Worm (Caenorhabditis elegans) whole organism, midembryonic: ENCODE measurements around the gene chil-8.
"Not testable (repeated sequence)": the region's sequence is repeated elsewhere in the genome, so short reads cannot be mapped to it uniquely, and the experiment has no call there.

Experiments used
- T22C8.4 ChIP-seq: fragments of 200-800 bp; sonication (Bioruptor generic); IDR thresholded peaks from 2 replicates; pipeline ENCODE4 v1.3.6; 2022; ENCODE audit warnings: missing genetic modification characterization, missing compliant biosample characterization
- cog-1 ChIP-seq: sonication (generic microtip); optimal IDR thresholded peaks from 2 replicates; lab custom pipeline; 2016; ENCODE audit warnings: missing genetic modification characterization, missing compliant biosample characterization
- flt-1 ChIP-seq: fragments of 200-800 bp; sonication (Bioruptor generic); IDR thresholded peaks from 2 replicates; pipeline ENCODE4 v1.3.6; 2022; ENCODE audit warnings: missing genetic modification characterization, missing compliant biosample characterization
- klf-2 ChIP-seq: fragments of 200-800 bp; sonication (Bioruptor generic); conservative IDR thresholded peaks from 2 replicates; pipeline ENCODE4 v1.3.6; 2022; ENCODE audit warnings: missing genetic modification reagents, missing genetic modification characterization, missing compliant biosample characterization
- med-1 ChIP-seq: sonication (generic microtip); optimal IDR thresholded peaks from 2 replicates; lab custom pipeline; 2017; ENCODE audit warnings: missing genetic modification characterization, mild to moderate bottlenecking, missing compliant biosample characterization, antibody characterized with exemption, missing genetic modification reagents; ENCODE audit not compliant: insufficient read depth
- ref-1 ChIP-seq: fragments of 200-800 bp; sonication (Bioruptor generic); conservative IDR thresholded peaks from 2 replicates; pipeline ENCODE4 v1.3.6; 2022; ENCODE audit warnings: missing genetic modification reagents, missing genetic modification characterization, missing compliant biosample characterization
- tab-1 ChIP-seq: fragments of 200-800 bp; sonication (Bioruptor generic); IDR thresholded peaks from 2 replicates; pipeline ENCODE4 v1.3.6; 2022; ENCODE audit warnings: missing genetic modification characterization, missing compliant biosample characterization
- ztf-23 ChIP-seq: fragments of 200-800 bp; sonication (Bioruptor generic); IDR thresholded peaks from 2 replicates; pipeline ENCODE4 v1.3.6; 2022; ENCODE audit warnings: missing genetic modification reagents, missing genetic modification characterization, missing compliant biosample characterization
- ztf-29 ChIP-seq: fragments of 200-800 bp; sonication (Bioruptor generic); IDR thresholded peaks from 2 replicates; pipeline ENCODE4 v1.3.6; 2022; ENCODE audit warnings: missing genetic modification reagents, missing genetic modification characterization, missing compliant biosample characterization

The chil-8 gene

ce11 chrII:9871061-9871460, 1.8 kb downstream of the chil-8 start, which contains the start of gene chil-7:
Gene chil-7 (minus strand): TSS chrII:9871172.
- no peak for TF ChIP-seq T22C8.4
- TF ChIP-seq ref-1 (GFP tag; lab: Robert Waterston, UW) = no peak
- no peak for TF ChIP-seq med-1 (GFP tag; lab: Kevin White, UChicago)
- TF ChIP-seq ztf-29 = no peak
- TF ChIP-seq flt-1 (GFP tag; lab: Robert Waterston, UW) = no peak
- no peak for TF ChIP-seq cog-1 (tag; lab: Kevin White, UChicago)
- TF ChIP-seq tab-1 = no peak
- no peak for TF ChIP-seq klf-2 (GFP tag; lab: Robert Waterston, UW)
- no peak for TF ChIP-seq ztf-23 (GFP tag; lab: Robert Waterston, UW)

DNA sequence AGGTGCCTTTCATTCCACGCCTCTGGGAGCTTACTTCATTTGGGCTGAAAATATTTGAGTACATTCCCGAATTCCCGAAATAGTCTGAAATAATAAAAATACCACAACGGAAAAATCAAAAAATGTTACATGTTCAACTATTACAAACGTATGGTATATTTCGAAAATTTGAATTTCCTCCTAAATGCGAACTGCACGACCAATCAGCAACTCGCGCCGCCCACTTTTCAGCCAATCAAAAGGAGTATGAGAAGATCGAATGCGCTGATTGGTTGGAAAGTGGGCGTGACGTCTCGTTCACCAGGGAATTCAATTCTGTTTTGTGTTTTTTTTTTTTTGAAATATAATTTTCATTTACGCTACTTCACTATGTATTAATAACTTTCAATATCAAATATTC, 4.2 kb downstream of the chil-8 start, which contains the start of gene old-1:
Gene old-1, minus strand, starts transcription at position 50 of the 400 bp plus-strand sequence.
- TF ChIP-seq flt-1 (GFP tag; lab: Robert Waterston, UW) (no peak), klf-2 (GFP tag; lab: Robert Waterston, UW) (no peak), ztf-23 (GFP tag; lab: Robert Waterston, UW) (no peak), ztf-29 (no peak), cog-1 (tag; lab: Kevin White, UChicago) (no peak), med-1 (GFP tag; lab: Kevin White, UChicago) (no peak), T22C8.4 (no peak), ref-1 (GFP tag; lab: Robert Waterston, UW) (no peak)

- TF ChIP-seq T22C8.4 (no peak), ref-1 (GFP tag; lab: Robert Waterston, UW) (no peak), klf-2 (GFP tag; lab: Robert Waterston, UW) (no peak), cog-1 (tag; lab: Kevin White, UChicago) (no peak), ztf-23 (GFP tag; lab: Robert Waterston, UW) (no peak)
Observed at ce11 chrII:9868207-9868606, 4.7 kb downstream of the chil-8 start.

DNA sequence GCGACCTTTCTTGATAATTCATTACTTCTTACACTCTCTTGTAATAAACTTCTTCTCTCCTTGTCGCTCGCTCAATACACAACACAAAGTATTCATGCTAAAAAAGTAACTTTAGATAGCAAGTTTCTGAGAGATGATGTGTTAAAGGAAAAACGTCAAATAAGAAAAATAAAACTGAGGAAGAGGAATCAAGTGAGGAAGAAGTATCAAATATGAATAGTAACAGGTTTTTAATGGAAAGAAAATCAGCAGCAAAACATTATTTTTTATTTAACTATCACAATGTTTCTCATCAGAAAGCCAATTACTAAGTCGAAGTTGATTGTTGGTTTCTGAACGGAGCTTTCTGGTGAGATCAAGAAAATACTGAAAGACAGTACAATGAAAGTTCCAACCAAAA, 6.5 kb downstream of the chil-8 start, which contains the start of gene chil-1:
Gene chil-1, minus strand, starts transcription at position 101 of the 400 bp plus-strand sequence.
- TF ChIP-seq ztf-23 (GFP tag; lab: Robert Waterston, UW); tab-1; med-1 (GFP tag; lab: Kevin White, UChicago): not testable (repeated sequence)

- TF ChIP-seq klf-2 (GFP tag; lab: Robert Waterston, UW) = no peak
- no peak for TF ChIP-seq cog-1 (tag; lab: Kevin White, UChicago)
- no peak for TF ChIP-seq flt-1 (GFP tag; lab: Robert Waterston, UW)
Observed at ce11 chrII:9862147-9862546, 10.7 kb downstream of the chil-8 start, which contains the start of gene C08H9.18. Gene C08H9.18 (minus strand): TSS chrII:9862247.

- TF ChIP-seq ztf-23 (GFP tag; lab: Robert Waterston, UW) = no peak
- TF ChIP-seq tab-1 = no peak
- TF ChIP-seq flt-1 (GFP tag; lab: Robert Waterston, UW) = no peak
- TF ChIP-seq med-1 (GFP tag; lab: Kevin White, UChicago) = no peak
- no peak for TF ChIP-seq ref-1 (GFP tag; lab: Robert Waterston, UW)
- TF ChIP-seq ztf-29 = no peak
- TF ChIP-seq klf-2 (GFP tag; lab: Robert Waterston, UW) = no peak
- no peak for TF ChIP-seq T22C8.4
- no peak for TF ChIP-seq cog-1 (tag; lab: Kevin White, UChicago)
Observed at ce11 chrII:9861394-9861793, 11.5 kb downstream of the chil-8 start, which contains the start of gene chil-3. Gene chil-3 (minus strand): TSS chrII:9861494.

ce11 chrII:9859575-9859974, 13.3 kb downstream of the chil-8 start, which contains the start of gene chil-5:
Gene chil-5 (minus strand): TSS chrII:9859675.
- no peak for TF ChIP-seq tab-1
- no peak for TF ChIP-seq ztf-23 (GFP tag; lab: Robert Waterston, UW)
- no peak for TF ChIP-seq cog-1 (tag; lab: Kevin White, UChicago)
- TF ChIP-seq ref-1 (GFP tag; lab: Robert Waterston, UW) = no peak
- TF ChIP-seq T22C8.4 = no peak
- TF ChIP-seq klf-2 (GFP tag; lab: Robert Waterston, UW) = no peak
- no peak for TF ChIP-seq ztf-29
- no peak for TF ChIP-seq flt-1 (GFP tag; lab: Robert Waterston, UW)

ce11 chrII:9857791-9858190, 15.1 kb downstream of the chil-8 start, which contains the start of gene chil-6:
Gene chil-6 (minus strand): TSS chrII:9857891.
- TF ChIP-seq ref-1 (GFP tag; lab: Robert Waterston, UW) = no peak
- no peak for TF ChIP-seq flt-1 (GFP tag; lab: Robert Waterston, UW)
- no peak for TF ChIP-seq med-1 (GFP tag; lab: Kevin White, UChicago)
- no peak for TF ChIP-seq ztf-23 (GFP tag; lab: Robert Waterston, UW)
- TF ChIP-seq cog-1 (tag; lab: Kevin White, UChicago) = no peak
- TF ChIP-seq ztf-29 = no peak
- TF ChIP-seq klf-2 (GFP tag; lab: Robert Waterston, UW) = no peak
- TF ChIP-seq T22C8.4 = no peak
- no peak for TF ChIP-seq tab-1

DNA sequence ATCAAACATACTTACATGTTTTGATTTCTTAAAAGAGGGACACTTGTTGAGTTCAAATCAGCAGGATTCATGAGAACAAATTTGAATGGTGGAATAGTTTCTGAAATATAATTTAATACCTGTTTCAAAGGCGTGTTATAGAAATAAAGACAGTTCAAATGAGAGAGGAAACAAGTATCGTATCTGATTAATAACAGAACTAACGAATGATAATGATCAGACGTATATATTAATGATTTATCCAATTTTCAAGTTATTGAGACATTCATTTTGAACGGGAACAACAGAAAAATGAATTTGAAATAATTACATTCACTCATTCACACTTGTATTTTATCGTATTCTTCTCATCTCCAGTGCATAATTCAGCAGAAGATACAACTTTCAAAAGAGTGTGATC, 17.2 kb downstream of the chil-8 start, which contains the start of gene chil-4:
Gene chil-4, minus strand, starts transcription at position 101 of the 400 bp plus-strand sequence.
- TF ChIP-seq ztf-29 = no peak
- TF ChIP-seq ztf-23 (GFP tag; lab: Robert Waterston, UW) = no peak
- no peak for TF ChIP-seq med-1 (GFP tag; lab: Kevin White, UChicago)
- no peak for TF ChIP-seq tab-1
- no peak for TF ChIP-seq klf-2 (GFP tag; lab: Robert Waterston, UW)
- no peak for TF ChIP-seq T22C8.4
- TF ChIP-seq flt-1 (GFP tag; lab: Robert Waterston, UW) = no peak
- no peak for TF ChIP-seq cog-1 (tag; lab: Kevin White, UChicago)
- TF ChIP-seq ref-1 (GFP tag; lab: Robert Waterston, UW) = no peak

DNA sequence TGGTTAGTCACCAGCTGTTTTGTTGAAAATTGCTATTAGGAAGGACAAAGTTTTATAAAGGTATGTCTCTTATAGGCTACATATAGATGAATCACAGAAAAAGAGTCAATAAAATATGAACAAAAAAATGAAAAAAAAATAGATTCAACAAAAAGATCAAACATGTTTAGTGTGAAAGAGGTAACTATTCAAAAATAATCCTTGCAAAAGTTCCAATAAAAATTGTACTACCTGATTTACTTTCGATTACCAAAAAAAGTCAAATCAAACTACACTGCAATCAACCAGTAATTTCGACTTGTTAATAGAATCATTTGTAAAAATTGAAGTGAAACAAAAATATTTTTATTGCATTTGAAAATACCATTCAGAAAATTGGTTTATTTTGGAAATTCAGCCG, 21.9 kb downstream of the chil-8 start, which contains the start of gene ZK938.10:
Gene ZK938.10, minus strand, starts transcription at position 101 of the 400 bp plus-strand sequence.
- TF ChIP-seq ztf-23 (GFP tag; lab: Robert Waterston, UW) (no peak), klf-2 (GFP tag; lab: Robert Waterston, UW) (no peak), ref-1 (GFP tag; lab: Robert Waterston, UW) (no peak), ztf-29 (no peak), tab-1 (no peak), T22C8.4 (no peak), med-1 (GFP tag; lab: Kevin White, UChicago) (no peak), cog-1 (tag; lab: Kevin White, UChicago) (no peak), flt-1 (GFP tag; lab: Robert Waterston, UW) (no peak)
